Worm (Caenorhabditis elegans): Measurements from ENCODE around the gene C08E8.3.

ce11 chrV:18350046-18350445 lies at the start of gene C08E8.3:
- TF ChIP-seq peb-1 (tag; optimal IDR thresholded peaks at IDR 0.05) = no peak
- no peak for TF ChIP-seq egl-27 (tag; optimal IDR thresholded peaks at IDR 0.05)
- TF ChIP-seq fos-1 (tag; optimal IDR thresholded peaks at IDR 0.05) = no peak
- no peak for TF ChIP-seq blmp-1 (tag; optimal IDR thresholded peaks at IDR 0.05; ENCODE audit: insufficient read depth)
- TF ChIP-seq skn-1 (tag; optimal IDR thresholded peaks at IDR 0.05) = no peak
- no peak for TF ChIP-seq alr-1 (tag; optimal IDR thresholded peaks at IDR 0.05)
- no peak for TF ChIP-seq nhr-77 (tag; optimal IDR thresholded peaks at IDR 0.05)
- TF ChIP-seq unc-62 (GFP tag; optimal IDR thresholded peaks at IDR 0.05) = no peak

All from whole organism, L2 larva.